Worm (Caenorhabditis elegans) whole organism, midembryonic: Measurements from ENCODE around the gene R160.2.

Experiments
- flt-1 ChIP-seq: fragments of 200-800 bp; sonication (Bioruptor generic); IDR thresholded peaks from 2 replicates; pipeline ENCODE4 v1.3.6; 2022; ENCODE audit warnings: missing genetic modification characterization, missing compliant biosample characterization
- klf-2 ChIP-seq: fragments of 200-800 bp; sonication (Bioruptor generic); conservative IDR thresholded peaks from 2 replicates; pipeline ENCODE4 v1.3.6; 2022; ENCODE audit warnings: missing genetic modification reagents, missing genetic modification characterization, missing compliant biosample characterization

DNA sequence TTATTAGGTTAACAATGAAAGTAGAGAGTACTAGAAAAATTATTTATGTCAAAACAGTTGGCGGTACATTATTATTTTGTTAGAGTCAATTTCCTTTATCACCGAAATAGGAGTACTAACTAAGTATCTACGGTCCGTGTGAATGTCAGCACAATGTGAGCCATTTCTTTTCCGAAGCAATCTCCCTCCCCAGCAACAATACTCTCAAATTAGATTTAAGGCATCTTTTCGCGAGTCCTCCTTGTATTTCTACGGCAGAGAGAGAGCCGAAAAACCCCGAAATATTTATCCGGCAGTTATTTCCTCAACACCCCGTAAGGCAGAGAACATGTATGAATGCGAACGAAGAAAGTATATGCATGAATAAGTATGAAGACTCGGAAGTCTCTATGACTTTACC, 38.6 kb upstream of the R160.2 start:
- TF ChIP-seq flt-1 (GFP tag; lab: Robert Waterston, UW) = no peak
- no peak for TF ChIP-seq klf-2 (GFP tag; lab: Robert Waterston, UW)
